Fruit fly (Drosophila melanogaster) Kc167 (cell line): Measurements from ENCODE around the gene neur.

Source experiments
- Myc ChIP-seq: fragments of >200 bp; optimal IDR thresholded peaks from 2 replicates; lab custom pipeline; 2017; ENCODE audit warnings: missing external identifiers
- Sin3A ChIP-seq: fragments of >200 bp; optimal IDR thresholded peaks from 2 replicates; lab custom pipeline; 2018; ENCODE audit warnings: missing external identifiers
- h ChIP-seq: fragments of >200 bp; optimal IDR thresholded peaks from 3 replicates; lab custom pipeline; 2018; ENCODE audit warnings: missing external identifiers
- insv ChIP-seq: fragments of >200 bp; optimal IDR thresholded peaks from 3 replicates; lab custom pipeline; 2018; ENCODE audit warnings: missing external identifiers
- psq ChIP-seq: fragments of >200 bp; optimal IDR thresholded peaks from 2 replicates; lab custom pipeline; 2017; ENCODE audit warnings: missing external identifiers
- ttk ChIP-seq: sonication (Bioruptor generic); optimal IDR thresholded peaks from 2 replicates; lab custom pipeline; 2017; ENCODE audit warnings: missing external identifiers

- no peak for TF ChIP-seq ttk
- no peak for TF ChIP-seq insv
- TF ChIP-seq psq (lab: Kevin White, UChicago): no peak
- no peak for TF ChIP-seq h (lab: Kevin White, UChicago)
- TF ChIP-seq Sin3A (lab: Kevin White, UChicago): no peak
- no peak for TF ChIP-seq Myc
Observed at dm6 chr3R:9074934-9075333, 35.7 kb upstream of the neur start.
